Fruit fly (Drosophila melanogaster): ENCODE measurements around the gene CG13833.

- TF ChIP-seq CG32121 (GFP tag; IDR thresholded peaks at IDR 0.05) (no peak), CG14655 (GFP tag; optimal IDR thresholded peaks at IDR 0.05) (no peak), EcR (GFP tag; optimal IDR thresholded peaks at IDR 0.05) (no peak), CG10348 (GFP tag; IDR thresholded peaks at IDR 0.05) (no peak), Ets98B (GFP tag; IDR thresholded peaks at IDR 0.05) (0 out of 2 replicates have a peak, but pooled peaks have one; percentile 11), D1 (tag; optimal IDR thresholded peaks at IDR 0.05) (no peak), CG13204 (GFP tag; optimal IDR thresholded peaks at IDR 0.05) (no peak), CG34367 (tag; optimal IDR thresholded peaks at IDR 0.05) (no peak), CG9948 (tag; optimal IDR thresholded peaks at IDR 0.05) (no peak), rn (GFP tag; IDR thresholded peaks at IDR 0.05) (no peak), CG12605 (GFP tag; IDR thresholded peaks at IDR 0.05) (no peak), Pif1B (GFP tag; optimal IDR thresholded peaks at IDR 0.05) (no peak)
Observed at dm6 chr3R:23004161-23004560, 31.2 kb downstream of the CG13833 start.
